Fruit fly (Drosophila melanogaster): ENCODE data around the gene IFT46.

The IFT46 gene

DNA sequence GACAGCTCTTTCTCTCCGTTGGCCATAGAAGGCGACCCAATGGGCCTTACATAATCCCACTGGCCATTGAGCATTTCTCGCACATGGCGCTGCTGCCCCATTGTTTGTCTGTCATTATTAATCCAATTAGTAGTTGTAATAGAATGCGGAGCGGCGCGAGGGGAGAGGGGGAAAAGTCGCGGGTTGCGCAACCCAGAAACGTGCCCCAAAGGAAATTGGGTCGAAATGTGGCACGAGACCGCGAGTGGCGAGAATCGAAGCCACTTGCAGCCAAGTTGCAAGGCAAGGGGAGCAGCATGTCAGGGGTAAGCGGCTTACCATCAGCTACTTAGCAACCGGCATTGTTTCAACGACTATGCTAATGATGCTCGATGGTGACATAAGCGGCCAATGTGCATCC lies 8.5 kb upstream of the IFT46 start:
- TF ChIP-seq sv (GFP tag; optimal IDR thresholded peaks at IDR 0.05) (no peak), Myc (optimal IDR thresholded peaks at IDR 0.05) (no peak), Rel (GFP tag; optimal IDR thresholded peaks at IDR 0.05) (no peak), Rel (tag; optimal IDR thresholded peaks at IDR 0.05) (no peak), Hnf4 (GFP tag; optimal IDR thresholded peaks at IDR 0.05) (no peak), fru (GFP tag; optimal IDR thresholded peaks at IDR 0.05) (no peak), Sp1 (GFP tag; optimal IDR thresholded peaks at IDR 0.05) (no peak), Abd-B (GFP tag; optimal IDR thresholded peaks at IDR 0.05) (no peak), dl (GFP tag; optimal IDR thresholded peaks at IDR 0.05; ENCODE audit: insufficient read depth in 1 of 2, partially characterized antibody in 2 of 2) (no peak), br (GFP tag; optimal IDR thresholded peaks at IDR 0.05) (no peak)

DNA sequence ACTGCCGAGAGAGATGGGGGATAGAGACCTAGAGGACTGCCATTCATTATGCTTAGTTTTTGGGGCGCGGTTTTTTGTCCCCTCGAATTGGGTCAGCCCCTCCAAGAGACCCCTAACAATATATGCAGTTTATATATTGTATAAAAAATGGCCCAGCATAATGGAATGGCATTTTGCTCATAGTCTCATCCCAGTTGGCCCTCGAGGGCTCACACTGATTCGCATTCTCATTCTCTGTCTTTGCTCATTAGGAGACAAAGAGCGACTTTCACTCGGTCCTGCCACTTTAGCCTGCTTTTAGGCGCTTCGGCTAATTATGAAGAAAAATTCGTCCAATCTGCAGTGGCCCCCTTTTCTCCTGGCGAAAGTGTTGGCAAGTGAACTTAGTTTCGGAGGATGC lies 7.5 kb upstream of the IFT46 start:
- TF ChIP-seq ey (GFP tag; optimal IDR thresholded peaks at IDR 0.05) (no peak), rgr (GFP tag; optimal IDR thresholded peaks at IDR 0.05) (no peak), dsf (GFP tag; optimal IDR thresholded peaks at IDR 0.05; ENCODE audit: borderline replicate concordance) (no peak), N (GFP tag; optimal IDR thresholded peaks at IDR 0.05) (no peak), GATAd (GFP tag; optimal IDR thresholded peaks at IDR 0.05) (no peak), HLH106 (tag; optimal IDR thresholded peaks at IDR 0.05) (no peak), sage (GFP tag; optimal IDR thresholded peaks at IDR 0.05) (no peak), Hnf4 (GFP tag; optimal IDR thresholded peaks at IDR 0.05) (no peak), Rel (GFP tag; optimal IDR thresholded peaks at IDR 0.05) (no peak), Rel (tag; optimal IDR thresholded peaks at IDR 0.05) (no peak), CG9705 (GFP tag; optimal IDR thresholded peaks at IDR 0.05) (no peak), jim (GFP tag; optimal IDR thresholded peaks at IDR 0.05) (no peak), pan (optimal IDR thresholded peaks at IDR 0.05) (no peak), Vsx2 (GFP tag; optimal IDR thresholded peaks at IDR 0.05; ENCODE audit: partially characterized antibody) (no peak), Hr78 (GFP tag; optimal IDR thresholded peaks at IDR 0.05) (no peak), Mio (GFP tag; optimal IDR thresholded peaks at IDR 0.05) (no peak), dl (GFP tag; optimal IDR thresholded peaks at IDR 0.05; ENCODE audit: insufficient read depth in 1 of 2, partially characterized antibody in 2 of 2) (no peak), br (GFP tag; optimal IDR thresholded peaks at IDR 0.05) (no peak), foxo (GFP tag; optimal IDR thresholded peaks at IDR 0.05) (no peak), lola (GFP tag; optimal IDR thresholded peaks at IDR 0.05) (no peak)

DNA sequence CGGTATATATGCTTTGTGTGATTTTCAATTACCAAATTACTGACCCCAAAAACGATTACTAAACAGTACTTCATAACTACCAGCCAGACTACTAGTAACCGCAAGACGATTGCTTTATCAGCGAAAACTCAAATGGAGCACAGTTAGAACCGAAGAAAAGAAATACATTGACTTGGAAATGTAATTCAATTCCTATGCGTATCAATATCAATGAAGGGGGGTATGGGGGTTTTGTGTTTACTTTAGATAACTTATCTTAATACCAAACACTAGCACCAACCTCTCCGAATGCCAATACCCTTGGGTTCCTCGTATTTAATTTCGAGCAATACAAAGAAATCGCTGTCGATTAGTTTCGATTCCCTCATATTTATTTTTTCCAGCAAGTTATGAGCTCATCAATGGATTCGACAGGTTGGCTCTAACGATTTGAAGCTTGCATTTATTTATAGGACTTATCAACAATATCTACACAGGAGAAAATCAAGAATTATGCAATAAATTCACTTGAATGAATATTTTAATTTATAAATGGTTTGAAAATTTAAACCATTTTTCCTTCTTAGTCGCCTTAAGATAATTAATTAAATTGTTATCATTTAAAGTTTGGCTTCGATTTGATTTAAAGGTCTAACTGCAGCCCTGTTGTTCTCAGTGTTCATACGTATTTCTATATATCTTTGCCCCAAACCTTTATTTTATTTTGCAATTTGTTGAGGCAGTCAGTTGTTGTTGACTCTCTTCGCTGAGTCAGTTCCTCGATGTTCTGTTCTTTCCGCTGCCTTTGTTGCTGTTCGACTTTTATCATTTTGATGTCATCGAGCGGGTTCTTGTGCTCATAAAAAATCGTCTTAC lies 5.7 kb upstream of the IFT46 start:
- TF ChIP-seq Hr78 (GFP tag; optimal IDR thresholded peaks at IDR 0.05) (no peak), fru (GFP tag; optimal IDR thresholded peaks at IDR 0.05) (peak; percentile 85), jim (GFP tag; optimal IDR thresholded peaks at IDR 0.05) (no peak), OdsH (GFP tag; optimal IDR thresholded peaks at IDR 0.05) (peak; percentile 95), N (GFP tag; optimal IDR thresholded peaks at IDR 0.05) (no peak), sv (GFP tag; optimal IDR thresholded peaks at IDR 0.05) (peak; percentile 69), sage (GFP tag; optimal IDR thresholded peaks at IDR 0.05) (peak; percentile 74), Vsx2 (GFP tag; optimal IDR thresholded peaks at IDR 0.05; ENCODE audit: partially characterized antibody) (no peak), tai (GFP tag; optimal IDR thresholded peaks at IDR 0.05) (peak; percentile 75), dmrt93B (GFP tag; optimal IDR thresholded peaks at IDR 0.05) (peak; percentile 77), h (GFP tag; optimal IDR thresholded peaks at IDR 0.05) (peak; percentile 96), GATAd (GFP tag; optimal IDR thresholded peaks at IDR 0.05) (peak; percentile 41), CG32264 (GFP tag; optimal IDR thresholded peaks at IDR 0.05) (peak; percentile 58), usp (GFP tag; optimal IDR thresholded peaks at IDR 0.05) (no peak), brk (GFP tag; optimal IDR thresholded peaks at IDR 0.05) (peak; percentile 81), Hr83 (GFP tag; optimal IDR thresholded peaks at IDR 0.05; ENCODE audit: poor library complexity, severe bottlenecking) (peak; percentile 61), Abd-B (GFP tag; optimal IDR thresholded peaks at IDR 0.05) (no peak), pan (optimal IDR thresholded peaks at IDR 0.05) (no peak), dl (GFP tag; optimal IDR thresholded peaks at IDR 0.05; ENCODE audit: insufficient read depth in 1 of 2, partially characterized antibody in 2 of 2) (no peak), Hnf4 (GFP tag; optimal IDR thresholded peaks at IDR 0.05) (peak; percentile 84), psq (GFP tag; optimal IDR thresholded peaks at IDR 0.05) (peak; percentile 87), rgr (GFP tag; optimal IDR thresholded peaks at IDR 0.05) (peak; percentile 94), Dfd (GFP tag; optimal IDR thresholded peaks at IDR 0.05) (peak; percentile 14), Mio (GFP tag; optimal IDR thresholded peaks at IDR 0.05) (no peak), CG9705 (GFP tag; optimal IDR thresholded peaks at IDR 0.05) (peak; percentile 47), dsf (GFP tag; optimal IDR thresholded peaks at IDR 0.05; ENCODE audit: borderline replicate concordance) (peak; percentile 73), Dif (GFP tag; optimal IDR thresholded peaks at IDR 0.05; ENCODE audit: partially characterized antibody) (no peak), lola (GFP tag; optimal IDR thresholded peaks at IDR 0.05) (no peak), Rel (GFP tag; optimal IDR thresholded peaks at IDR 0.05) (peak; percentile 67), Rel (tag; optimal IDR thresholded peaks at IDR 0.05) (peak; percentile 41), CrebA (GFP tag; optimal IDR thresholded peaks at IDR 0.05; ENCODE audit: borderline replicate concordance) (peak; percentile 12), foxo (GFP tag; optimal IDR thresholded peaks at IDR 0.05) (peak; percentile 18 to 85), ey (GFP tag; optimal IDR thresholded peaks at IDR 0.05) (peak; percentile 91), Myc (optimal IDR thresholded peaks at IDR 0.05) (no peak), woc (GFP tag; optimal IDR thresholded peaks at IDR 0.05) (peak; percentile 66), Sp1 (GFP tag; optimal IDR thresholded peaks at IDR 0.05) (peak; percentile 83), Jra (GFP tag; optimal IDR thresholded peaks at IDR 0.05) (peak; percentile 83), HLH106 (tag; optimal IDR thresholded peaks at IDR 0.05) (peak; percentile 93), br (GFP tag; optimal IDR thresholded peaks at IDR 0.05) (peak; percentile 84)

All from whole organism, wandering third instar larva.